Worm (Caenorhabditis elegans) whole organism, L2 larva: ENCODE data around the gene clec-34.

Experiments used
- elt-3 ChIP-seq: sonication (generic microtip); optimal IDR thresholded peaks from 2 replicates; lab custom pipeline; 2017; ENCODE audit warnings: missing biosample characterization, missing genetic modification characterization
- lin-39 ChIP-seq: fragments of 150-350 bp; optimal IDR thresholded peaks from 2 replicates; lab custom pipeline; 2014; ENCODE audit warnings: missing biosample characterization, missing genetic modification reagents, missing genetic modification characterization
- mdl-1 ChIP-seq, 2 experiments: fragments of 150-350 bp in 1 of 2; sonication (generic microtip) in 1 of 2; optimal IDR thresholded peaks; 2 replicates each; lab custom pipeline; 2017; ENCODE audit warnings: missing biosample characterization in 2 of 2, missing genetic modification characterization in 2 of 2
- nhr-12 ChIP-seq: fragments of 150-350 bp; optimal IDR thresholded peaks from 2 replicates; lab custom pipeline; 2014; ENCODE audit warnings: missing biosample characterization, missing genetic modification characterization
- skn-1 ChIP-seq: sonication (generic microtip); optimal IDR thresholded peaks from 2 replicates; lab custom pipeline; 2017; ENCODE audit warnings: missing biosample characterization, missing genetic modification characterization
- ztf-4 ChIP-seq: fragments of 150-350 bp; optimal IDR thresholded peaks from 2 replicates; lab custom pipeline; 2014; ENCODE audit warnings: missing biosample characterization, missing genetic modification characterization

ce11 chrV:16692988-16693387, 42.6 kb upstream of the clec-34 start:
- TF ChIP-seq ztf-4 (tag; lab: Kevin White, UChicago) (no peak), lin-39 (tag; lab: Kevin White, UChicago) (no peak), mdl-1 (tag; optimal IDR thresholded peaks at IDR 0.05; lab: Kevin White, UChicago) (no peak), skn-1 (tag; lab: Kevin White, UChicago) (no peak), nhr-12 (tag; lab: Kevin White, UChicago) (no peak), elt-3 (tag; lab: Kevin White, UChicago) (no peak)
